Fruit fly (Drosophila melanogaster) whole organism: ENCODE results near the gene Pex2.

Experiments
- CG8478 ChIP-seq: fragments of >200 bp; optimal IDR thresholded peaks from 2 replicates; lab custom pipeline; 2018; ENCODE audit warnings: inconsistent platforms
- Dll ChIP-seq: fragments of >200 bp; optimal IDR thresholded peaks from 2 replicates; lab custom pipeline; 2017
- EcR ChIP-seq, 2 experiments: fragments of >200 bp; optimal IDR thresholded peaks; 2 replicates each; lab custom pipeline; 2017; ENCODE audit warnings: missing biosample characterization in 2 of 2, missing genetic modification characterization in 2 of 2, missing genetic modification reagents in 2 of 2
- pan ChIP-seq: fragments of >200 bp; optimal IDR thresholded peaks from 2 replicates; lab custom pipeline; 2017
- psq ChIP-seq: fragments of >200 bp; optimal IDR thresholded peaks from 2 replicates; lab custom pipeline; 2017
- usp ChIP-seq: fragments of >200 bp; optimal IDR thresholded peaks from 2 replicates; lab custom pipeline; 2017; ENCODE audit warnings: missing biosample characterization, missing genetic modification characterization, mixed read lengths

Pex2 gene

DNA sequence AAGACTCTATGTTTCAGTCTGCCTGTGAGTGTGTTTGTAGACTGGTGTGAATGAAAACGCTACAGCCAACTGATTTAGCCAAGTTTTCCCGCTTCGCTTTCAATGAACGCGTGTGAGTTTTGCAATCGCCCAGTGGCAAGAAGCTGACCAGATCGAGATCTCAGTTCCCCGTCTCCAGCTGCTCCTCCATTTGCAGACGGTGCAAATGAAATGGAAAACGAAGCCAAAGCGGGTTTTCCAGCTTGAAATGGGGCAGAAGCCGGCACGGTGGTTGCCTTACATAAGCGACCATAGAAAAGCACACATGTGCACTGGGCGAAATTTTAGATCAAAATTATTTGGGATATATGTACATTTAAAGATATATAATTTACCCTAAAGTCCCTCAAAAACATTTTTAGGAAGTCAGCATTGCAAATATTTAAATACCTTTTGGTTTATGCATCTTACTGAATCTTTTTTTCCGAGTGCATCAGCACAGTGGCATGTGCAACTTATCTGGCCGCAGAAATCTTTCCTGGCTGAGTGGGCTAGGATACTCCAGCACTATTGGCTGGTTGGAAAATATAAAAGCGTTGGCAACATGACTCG, 19.8 kb upstream of the Pex2 start, which contains the start of gene CG43059:
Gene CG43059 (minus strand): TSS at position 51 of the 591 bp plus-strand sequence.
- TF ChIP-seq CG8478 (lab: Kevin White, UChicago) (no peak), pan (lab: Kevin White, UChicago) (no peak), Dll (lab: Kevin White, UChicago) (no peak), usp (no peak), EcR (GFP tag; optimal IDR thresholded peaks at IDR 0.05; lab: Kevin White, UChicago) (no peak), psq (no peak)

DNA sequence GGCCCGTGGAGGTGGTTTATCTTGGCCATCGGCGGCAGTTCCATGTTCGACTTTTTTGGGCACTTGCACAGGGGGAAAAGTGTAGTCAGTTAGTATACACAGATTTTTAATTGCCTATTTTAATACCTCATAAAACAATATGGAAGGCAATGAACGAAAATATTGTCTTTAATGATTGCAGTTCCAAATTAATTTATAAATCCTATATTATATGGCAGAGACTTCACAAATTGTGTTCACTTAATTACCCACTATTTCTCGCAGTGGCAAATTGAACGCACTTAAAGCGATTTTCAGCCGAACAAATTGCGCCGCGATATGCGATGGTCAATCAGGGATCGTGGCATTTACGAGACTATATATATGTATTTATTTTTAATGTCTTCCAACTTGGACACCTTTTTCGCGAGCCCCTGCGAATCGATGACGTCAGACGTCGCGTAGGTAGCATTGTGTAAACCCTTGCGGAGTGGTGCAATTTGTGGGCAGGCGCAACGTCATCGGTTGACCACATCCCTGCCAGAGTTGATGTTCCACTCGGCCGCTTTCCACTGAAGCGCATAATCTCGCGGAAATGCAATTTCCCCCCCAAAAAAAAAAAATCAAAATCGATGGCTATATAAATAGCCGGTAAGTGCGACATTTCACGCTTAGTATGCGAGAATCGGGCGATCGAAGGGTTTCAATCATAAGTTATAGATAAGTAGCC, 18.6 kb upstream of the Pex2 start, which contains the start of gene CG13670:
Gene CG13670 (plus strand): TSS at position 659 of the 709 bp plus-strand sequence.
- no peak for TF ChIP-seq Dll (lab: Kevin White, UChicago)
- TF ChIP-seq EcR (GFP tag; optimal IDR thresholded peaks at IDR 0.05; lab: Kevin White, UChicago) = no peak
- TF ChIP-seq CG8478 (lab: Kevin White, UChicago) = no peak
- TF ChIP-seq psq = no peak
- no peak for TF ChIP-seq usp
- TF ChIP-seq pan (lab: Kevin White, UChicago) = no peak

DNA sequence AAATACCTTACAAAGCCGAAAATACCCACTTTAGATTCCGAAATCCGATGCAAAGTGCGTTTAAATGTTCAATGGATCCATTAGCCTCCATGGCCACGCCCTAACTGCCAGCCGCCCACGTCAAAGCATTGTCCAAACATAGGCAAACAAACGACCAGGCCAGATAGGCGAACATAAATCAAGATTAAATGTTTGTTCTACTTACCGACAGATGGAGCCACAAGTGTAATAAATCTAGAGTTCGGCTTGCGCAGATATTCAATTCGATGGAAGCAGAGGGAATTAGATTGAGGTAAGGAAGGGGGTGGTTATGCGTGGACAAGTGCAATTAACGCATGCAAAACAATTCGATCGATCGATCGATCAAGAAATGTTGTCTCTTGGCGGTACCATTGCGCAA, 15.0 kb upstream of the Pex2 start:
- TF ChIP-seq Dll (lab: Kevin White, UChicago) (no peak), usp (no peak), pan (lab: Kevin White, UChicago) (no peak), psq (no peak)

DNA sequence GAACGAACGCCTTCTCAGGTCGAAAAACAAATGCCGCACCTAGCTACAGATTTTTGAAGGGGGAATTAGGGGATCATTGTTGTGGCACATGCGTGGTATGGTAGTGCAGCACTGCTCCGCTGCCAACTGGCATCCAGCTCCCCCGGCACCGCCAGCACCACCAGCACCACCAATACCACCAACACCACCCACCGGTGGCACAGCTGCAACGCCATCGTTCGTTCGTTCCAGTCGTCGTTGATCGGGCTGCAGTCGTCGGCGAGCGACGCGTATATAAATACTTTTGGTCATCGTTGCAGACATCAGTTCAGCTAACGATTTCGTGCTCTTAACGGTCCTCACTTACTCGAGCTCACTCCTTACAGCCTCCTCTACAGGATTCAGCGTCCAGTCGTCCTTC, 13.3 kb upstream of the Pex2 start, which contains the start of gene CG34461:
Gene CG34461 (plus strand): TSS at position 301 of the 400 bp plus-strand sequence.
- TF ChIP-seq CG8478 (lab: Kevin White, UChicago) (no peak), Dll (lab: Kevin White, UChicago) (no peak), EcR (GFP tag; optimal IDR thresholded peaks at IDR 0.05; lab: Kevin White, UChicago) (no peak), psq (no peak), usp (no peak), pan (lab: Kevin White, UChicago) (no peak)

DNA sequence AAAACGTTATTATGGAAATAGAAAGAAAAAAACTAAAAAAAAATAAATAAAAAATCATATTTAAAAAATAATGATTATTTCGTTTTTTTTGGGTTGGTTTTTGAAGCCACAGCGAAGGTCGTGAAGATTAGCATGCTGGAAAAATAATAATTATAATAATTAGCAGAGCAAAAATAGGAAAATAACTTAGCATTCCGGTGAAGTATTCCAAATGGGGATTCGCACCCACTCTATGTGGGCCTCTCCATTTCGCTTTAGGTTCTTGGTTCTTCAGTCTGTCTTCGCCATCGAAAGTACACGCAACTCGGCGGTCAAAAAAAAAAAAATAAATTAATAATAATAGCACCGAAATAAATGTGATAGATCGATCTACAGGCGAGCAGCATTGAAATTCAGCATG, 10.6 kb upstream of the Pex2 start, which contains the start of gene CG34462:
Gene CG34462 (plus strand): TSS at position 301 of the 400 bp plus-strand sequence.
- TF ChIP-seq Dll (lab: Kevin White, UChicago) (no peak), usp (no peak), EcR (GFP tag; optimal IDR thresholded peaks at IDR 0.05; lab: Kevin White, UChicago) (no peak), pan (lab: Kevin White, UChicago) (no peak), CG8478 (lab: Kevin White, UChicago) (no peak), psq (no peak)

DNA sequence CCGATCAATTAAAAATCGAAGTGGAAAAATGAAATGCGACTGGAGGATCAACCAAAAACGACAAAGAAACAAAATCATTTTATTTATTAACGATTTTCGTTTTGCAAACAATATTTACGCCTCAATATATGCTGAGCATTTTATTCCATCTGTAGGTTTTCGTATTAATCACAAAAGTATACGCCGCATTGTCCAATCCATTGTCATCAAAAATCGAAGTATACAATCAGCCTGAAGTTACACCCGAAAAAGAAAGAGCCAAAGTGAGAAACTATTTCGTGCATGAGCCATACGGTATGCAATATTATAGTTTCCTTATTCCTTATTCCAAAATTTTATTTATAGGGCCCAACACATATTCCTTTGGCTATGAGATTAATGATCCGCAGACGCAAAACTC, 9.8 kb upstream of the Pex2 start:
- no peak for TF ChIP-seq CG8478 (lab: Kevin White, UChicago)

DNA sequence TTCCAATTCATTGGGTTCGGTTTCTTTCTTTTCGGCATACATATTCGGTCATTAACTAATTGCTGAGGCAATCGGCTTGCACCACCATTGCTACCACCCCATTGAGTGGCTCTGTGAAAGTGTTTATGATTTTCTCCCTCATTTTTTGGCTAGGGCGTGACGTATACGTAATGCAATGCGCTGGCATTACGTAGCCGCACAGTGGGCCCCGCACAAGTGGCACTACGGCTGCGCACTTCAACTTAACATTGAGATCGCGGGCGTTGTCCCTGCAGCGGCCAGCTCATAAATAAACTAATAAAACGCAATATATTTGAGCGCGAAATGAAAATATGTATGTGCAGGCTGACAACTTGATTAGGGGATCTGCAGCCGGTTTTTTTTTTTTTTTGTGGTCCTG, 7.4 kb upstream of the Pex2 start:
- TF ChIP-seq usp (no peak), CG8478 (lab: Kevin White, UChicago) (no peak), EcR (GFP tag; optimal IDR thresholded peaks at IDR 0.05; lab: Kevin White, UChicago) (no peak), psq (no peak), Dll (lab: Kevin White, UChicago) (no peak), pan (lab: Kevin White, UChicago) (no peak)

DNA sequence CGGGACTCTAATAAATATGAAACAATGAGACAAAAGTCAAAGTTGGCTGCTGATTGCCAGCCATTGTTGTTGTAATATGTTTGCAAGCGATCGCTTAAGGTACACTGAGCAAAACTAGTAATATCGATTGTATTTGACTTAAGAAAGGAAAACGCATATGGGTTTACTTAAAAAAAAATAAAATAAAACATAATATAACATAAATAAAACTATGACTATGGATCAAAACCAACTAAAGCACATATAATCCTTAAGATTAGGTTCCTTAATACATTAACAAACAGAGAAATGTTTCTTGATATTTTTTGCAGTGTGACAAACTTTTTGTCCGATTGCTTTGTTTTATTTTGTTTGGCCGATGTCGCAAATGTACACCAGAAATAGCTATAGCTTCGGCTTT, 5.3 kb upstream of the Pex2 start:
- no peak for TF ChIP-seq usp
- TF ChIP-seq psq = no peak
- TF ChIP-seq EcR (GFP tag; optimal IDR thresholded peaks at IDR 0.05; lab: Kevin White, UChicago) = no peak
- no peak for TF ChIP-seq Dll (lab: Kevin White, UChicago)
- no peak for TF ChIP-seq pan (lab: Kevin White, UChicago)
- no peak for TF ChIP-seq CG8478 (lab: Kevin White, UChicago)

DNA sequence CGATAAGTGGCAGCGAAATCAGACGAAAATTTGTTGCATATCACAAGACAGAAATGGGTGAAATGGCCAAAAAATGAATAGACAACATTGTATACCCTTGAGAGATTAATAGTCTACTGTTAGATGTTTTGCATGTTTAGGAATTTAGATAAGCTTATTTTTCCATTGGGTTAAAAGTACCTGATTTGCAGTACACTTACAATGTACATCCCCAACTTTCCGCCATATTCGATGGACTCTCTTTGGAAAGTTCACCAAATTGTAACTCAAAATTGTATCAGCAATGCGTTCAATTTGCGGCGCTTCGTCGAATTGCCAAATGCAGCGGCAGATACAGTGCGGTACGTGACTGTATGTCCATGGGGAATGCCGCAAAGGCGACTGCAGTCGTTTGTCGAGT, 4.5 kb upstream of the Pex2 start:
- TF ChIP-seq pan (lab: Kevin White, UChicago) (no peak), CG8478 (lab: Kevin White, UChicago) (no peak), EcR (GFP tag; optimal IDR thresholded peaks at IDR 0.05; lab: Kevin White, UChicago) (no peak), psq (no peak), Dll (lab: Kevin White, UChicago) (no peak), usp (no peak)

DNA sequence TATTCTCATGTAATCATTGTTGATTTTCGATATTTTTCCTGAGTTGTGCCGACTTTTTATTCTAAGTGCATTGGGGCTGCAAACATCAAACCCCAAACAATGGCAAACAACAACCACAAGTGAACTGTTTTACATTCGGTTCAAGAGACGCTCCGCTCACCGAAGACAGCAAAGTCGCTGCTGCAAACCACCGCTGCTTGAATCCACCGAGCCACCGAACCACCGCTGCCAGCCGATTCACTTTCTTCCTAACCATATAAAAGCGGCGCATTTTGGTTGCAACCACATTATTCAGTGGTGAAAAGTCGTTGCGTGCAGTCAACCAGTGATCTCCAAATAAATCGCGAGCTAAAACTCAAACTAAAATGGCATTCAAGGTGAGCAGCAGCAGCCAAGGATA, 2.5 kb upstream of the Pex2 start, which contains the start of gene Cpr66Cb:
Gene Cpr66Cb (plus strand): TSS at position 301 of the 400 bp plus-strand sequence.
- TF ChIP-seq CG8478 (lab: Kevin White, UChicago) (no peak), psq (no peak), EcR (GFP tag; optimal IDR thresholded peaks at IDR 0.05; lab: Kevin White, UChicago) (no peak), usp (no peak), pan (lab: Kevin White, UChicago) (no peak), Dll (lab: Kevin White, UChicago) (no peak)

DNA sequence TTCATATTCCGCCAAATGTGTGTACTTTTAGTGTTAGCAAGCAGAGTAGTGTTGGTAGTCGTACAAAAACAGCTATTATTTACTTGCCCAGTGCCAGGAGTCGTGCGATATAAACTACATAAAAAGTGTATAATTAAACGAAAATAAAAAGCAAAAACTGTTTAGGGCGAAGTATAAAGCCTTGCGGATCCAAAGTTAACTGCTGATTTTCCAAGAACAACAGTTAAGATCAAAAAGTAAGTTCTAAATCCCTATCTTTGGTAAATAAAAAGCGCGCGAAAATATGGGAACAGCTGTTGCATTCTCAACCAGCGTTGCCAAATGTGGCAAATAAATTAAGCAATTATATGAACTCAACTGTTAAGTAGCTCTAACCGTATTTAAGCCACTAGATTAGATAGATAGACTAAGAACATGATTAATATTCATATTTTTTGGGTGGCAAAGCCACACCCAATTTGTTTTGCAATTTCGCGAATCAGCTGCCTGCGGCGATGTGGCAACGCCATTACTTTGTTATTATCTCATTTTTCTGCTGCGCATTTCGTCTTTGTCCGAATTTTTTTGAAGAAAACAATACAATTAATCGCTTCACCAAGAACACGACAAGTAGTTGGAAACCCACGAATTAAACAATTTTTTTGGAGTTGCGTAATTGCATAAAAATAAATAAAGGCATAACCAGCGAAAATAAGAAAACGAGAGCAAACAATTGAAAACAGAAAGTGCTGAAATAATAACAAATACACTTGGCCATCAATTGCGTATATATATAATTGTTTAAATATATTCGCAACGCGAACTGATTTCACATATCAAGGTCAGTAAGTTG, 1.6 kb downstream of the Pex2 start, which contains the start of the genes Prim1 and CG7083:
Gene Prim1 (plus strand): TSS at position 51 of the 832 bp plus-strand sequence.
Gene CG7083 (plus strand): TSS at position 522 of the 832 bp plus-strand sequence.
- TF ChIP-seq psq (no peak), EcR (GFP tag; optimal IDR thresholded peaks at IDR 0.05; lab: Kevin White, UChicago) (no peak), CG8478 (lab: Kevin White, UChicago) (no peak), Dll (lab: Kevin White, UChicago) (no peak), usp (no peak), pan (lab: Kevin White, UChicago) (no peak)
